Fruit fly (Drosophila melanogaster): ENCODE results near the gene Syt14.

Syt14 gene

dm6 chr3R:4318999-4319398, at the start of gene Syt14:
Gene Syt14, minus strand, starts transcription at chr3R:4319069.
- no peak for TF ChIP-seq Myc (optimal IDR thresholded peaks at IDR 0.05)
- no peak for TF ChIP-seq Sin3A (optimal IDR thresholded peaks at IDR 0.05)
- TF ChIP-seq h (optimal IDR thresholded peaks at IDR 0.05) = no peak
- TF ChIP-seq psq (optimal IDR thresholded peaks at IDR 0.05) = no peak
- TF ChIP-seq insv (optimal IDR thresholded peaks at IDR 0.05) = no peak
- no peak for TF ChIP-seq ttk (optimal IDR thresholded peaks at IDR 0.05)

- TF ChIP-seq Myc (optimal IDR thresholded peaks at IDR 0.05) = no peak
- no peak for TF ChIP-seq psq (optimal IDR thresholded peaks at IDR 0.05)
- no peak for TF ChIP-seq ttk (optimal IDR thresholded peaks at IDR 0.05)
- TF ChIP-seq h (optimal IDR thresholded peaks at IDR 0.05) = no peak
- TF ChIP-seq insv (optimal IDR thresholded peaks at IDR 0.05) = no peak
Observed at dm6 chr3R:4362010-4362409, 43.1 kb upstream of the Syt14 start.

dm6 chr3R:4360668-4361110, 41.8 kb upstream of the Syt14 start:
- TF ChIP-seq ttk (optimal IDR thresholded peaks at IDR 0.05) (no peak), insv (optimal IDR thresholded peaks at IDR 0.05) (no peak), psq (optimal IDR thresholded peaks at IDR 0.05) (no peak), h (optimal IDR thresholded peaks at IDR 0.05) (no peak), Sin3A (optimal IDR thresholded peaks at IDR 0.05) (no peak)

- no peak for TF ChIP-seq h (optimal IDR thresholded peaks at IDR 0.05)
- TF ChIP-seq psq (optimal IDR thresholded peaks at IDR 0.05) = no peak
- no peak for TF ChIP-seq insv (optimal IDR thresholded peaks at IDR 0.05)
- TF ChIP-seq Sin3A (optimal IDR thresholded peaks at IDR 0.05) = no peak
- TF ChIP-seq ttk (optimal IDR thresholded peaks at IDR 0.05) = no peak
- TF ChIP-seq Myc (optimal IDR thresholded peaks at IDR 0.05) = no peak
Observed at dm6 chr3R:4359625-4360024, 40.8 kb upstream of the Syt14 start, which contains the start of gene CG1090. Gene CG1090, plus strand, starts transcription at chr3R:4359883.

dm6 chr3R:4353569-4353968, 34.7 kb upstream of the Syt14 start:
- TF ChIP-seq h (optimal IDR thresholded peaks at IDR 0.05) (no peak), psq (optimal IDR thresholded peaks at IDR 0.05) (no peak), Sin3A (optimal IDR thresholded peaks at IDR 0.05) (no peak), Myc (optimal IDR thresholded peaks at IDR 0.05) (no peak), ttk (optimal IDR thresholded peaks at IDR 0.05) (no peak), insv (optimal IDR thresholded peaks at IDR 0.05) (no peak)

- TF ChIP-seq Sin3A (optimal IDR thresholded peaks at IDR 0.05) = no peak
- TF ChIP-seq Myc (optimal IDR thresholded peaks at IDR 0.05) = no peak
- no peak for TF ChIP-seq ttk (optimal IDR thresholded peaks at IDR 0.05)
- TF ChIP-seq insv (optimal IDR thresholded peaks at IDR 0.05) = no peak
- no peak for TF ChIP-seq h (optimal IDR thresholded peaks at IDR 0.05)
- no peak for TF ChIP-seq psq (optimal IDR thresholded peaks at IDR 0.05)
Observed at dm6 chr3R:4350199-4350598, 31.3 kb upstream of the Syt14 start.

dm6 chr3R:4348197-4348814, 29.4 kb upstream of the Syt14 start:
- TF ChIP-seq psq (optimal IDR thresholded peaks at IDR 0.05) (no peak), Myc (optimal IDR thresholded peaks at IDR 0.05) (no peak)

dm6 chr3R:4346636-4347035, 27.8 kb upstream of the Syt14 start, which contains the start of gene hkb:
Gene hkb, minus strand, starts transcription at chr3R:4346646.
- no peak for TF ChIP-seq h (optimal IDR thresholded peaks at IDR 0.05)
- no peak for TF ChIP-seq Myc (optimal IDR thresholded peaks at IDR 0.05)
- no peak for TF ChIP-seq psq (optimal IDR thresholded peaks at IDR 0.05)
- TF ChIP-seq insv (optimal IDR thresholded peaks at IDR 0.05) = no peak
- no peak for TF ChIP-seq ttk (optimal IDR thresholded peaks at IDR 0.05)
- TF ChIP-seq Sin3A (optimal IDR thresholded peaks at IDR 0.05) = no peak

dm6 chr3R:4341177-4341576, 22.3 kb upstream of the Syt14 start:
- TF ChIP-seq psq (optimal IDR thresholded peaks at IDR 0.05) (no peak), Myc (optimal IDR thresholded peaks at IDR 0.05) (no peak), Sin3A (optimal IDR thresholded peaks at IDR 0.05) (no peak), h (optimal IDR thresholded peaks at IDR 0.05) (no peak), ttk (optimal IDR thresholded peaks at IDR 0.05) (no peak), insv (optimal IDR thresholded peaks at IDR 0.05) (no peak)

dm6 chr3R:4340174-4340573, 21.3 kb upstream of the Syt14 start:
- TF ChIP-seq insv (optimal IDR thresholded peaks at IDR 0.05) = no peak
- no peak for TF ChIP-seq h (optimal IDR thresholded peaks at IDR 0.05)
- TF ChIP-seq psq (optimal IDR thresholded peaks at IDR 0.05) = no peak
- no peak for TF ChIP-seq ttk (optimal IDR thresholded peaks at IDR 0.05)
- TF ChIP-seq Myc (optimal IDR thresholded peaks at IDR 0.05) = no peak
- TF ChIP-seq Sin3A (optimal IDR thresholded peaks at IDR 0.05) = no peak

dm6 chr3R:4337580-4337979, 18.7 kb upstream of the Syt14 start, which contains the start of the genes Skp2 and CG1103:
Gene Skp2, minus strand, starts transcription at chr3R:4337674.
Gene CG1103, plus strand, starts transcription at chr3R:4337755.
- TF ChIP-seq psq (optimal IDR thresholded peaks at IDR 0.05) = no peak
- no peak for TF ChIP-seq Myc (optimal IDR thresholded peaks at IDR 0.05)

dm6 chr3R:4334798-4335197, 15.9 kb upstream of the Syt14 start, which contains the start of gene CG14645:
Gene CG14645, plus strand, starts transcription at chr3R:4335098.
- TF ChIP-seq ttk (optimal IDR thresholded peaks at IDR 0.05) (no peak), insv (optimal IDR thresholded peaks at IDR 0.05) (no peak), Myc (optimal IDR thresholded peaks at IDR 0.05) (no peak), Sin3A (optimal IDR thresholded peaks at IDR 0.05) (no peak), h (optimal IDR thresholded peaks at IDR 0.05) (no peak), psq (optimal IDR thresholded peaks at IDR 0.05) (no peak)

- TF ChIP-seq psq (optimal IDR thresholded peaks at IDR 0.05) = no peak
- no peak for TF ChIP-seq h (optimal IDR thresholded peaks at IDR 0.05)
- TF ChIP-seq ttk (optimal IDR thresholded peaks at IDR 0.05) = no peak
- TF ChIP-seq Sin3A (optimal IDR thresholded peaks at IDR 0.05) = no peak
- TF ChIP-seq insv (optimal IDR thresholded peaks at IDR 0.05) = no peak
- no peak for TF ChIP-seq Myc (optimal IDR thresholded peaks at IDR 0.05)
Observed at dm6 chr3R:4333964-4334363, 15.1 kb upstream of the Syt14 start, which contains the start of gene CG9776. Gene CG9776, minus strand, starts transcription at chr3R:4334071.

Data from Kc167 (cell line).